Worm (Caenorhabditis elegans) whole organism, L3 larva: ENCODE data around the gene irld-26.

Source experiments
- aly-2 ChIP-seq: fragments of 150-350 bp; optimal IDR thresholded peaks from 2 replicates; lab custom pipeline; 2014; ENCODE audit warnings: missing biosample characterization, missing genetic modification characterization
- fkh-10 ChIP-seq: sonication (generic microtip); optimal IDR thresholded peaks from 2 replicates; lab custom pipeline; 2017; ENCODE audit warnings: missing biosample characterization, missing genetic modification reagents, missing genetic modification characterization
- nhr-67 ChIP-seq: fragments of 150-350 bp; optimal IDR thresholded peaks from 2 replicates; lab custom pipeline; 2014; ENCODE audit warnings: missing biosample characterization, missing genetic modification characterization

DNA sequence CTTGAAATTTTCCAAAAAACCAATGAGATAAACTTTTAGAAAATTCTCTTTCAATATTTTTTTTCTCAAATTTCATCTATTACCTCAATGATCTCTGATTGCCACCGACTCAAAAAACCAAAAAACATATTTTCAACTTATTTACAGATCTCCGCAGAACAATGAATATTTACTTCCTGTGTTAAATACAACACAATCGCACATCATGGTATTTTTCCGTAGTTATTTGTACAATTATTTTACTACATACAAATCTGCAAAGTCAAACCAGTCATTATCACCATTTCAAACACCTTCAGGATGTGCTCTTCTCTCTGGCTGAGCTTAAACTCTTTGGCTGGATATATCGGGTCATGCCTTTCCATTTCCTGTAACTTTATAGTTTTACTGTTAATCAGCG, 39.1 kb upstream of the irld-26 start, which contains the start of gene str-108:
- TF ChIP-seq fkh-10 (no peak), aly-2 (no peak), nhr-67 (tag; lab: Kevin White, UChicago) (no peak)
